Worm (Caenorhabditis elegans): ENCODE data around the gene oac-3.

DNA sequence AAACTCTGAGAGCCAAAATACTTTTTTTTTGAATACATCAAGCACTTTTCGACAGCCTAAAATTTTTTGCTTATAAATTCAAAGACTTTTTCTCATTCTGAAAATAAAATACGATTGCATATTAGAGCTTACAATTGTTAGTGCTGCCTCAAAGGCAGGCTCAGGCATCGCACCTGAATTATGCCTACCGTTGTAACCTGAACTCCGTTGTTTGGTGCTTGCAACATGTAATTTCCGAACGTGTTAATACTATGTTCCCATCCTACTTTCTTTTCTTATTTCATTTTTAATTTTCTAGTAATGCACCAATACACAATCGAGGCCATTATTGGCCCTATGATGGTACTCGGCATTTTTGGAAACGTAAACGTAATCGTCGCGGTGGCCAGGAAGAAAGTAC, 12.0 kb upstream of the oac-3 start, which contains the start of gene srsx-19:
- no peak for TF ChIP-seq jun-1 (tag; optimal IDR thresholded peaks at IDR 0.05)
- TF ChIP-seq ztf-4 (tag; optimal IDR thresholded peaks at IDR 0.05): no peak
- TF ChIP-seq fkh-2 (tag; optimal IDR thresholded peaks at IDR 0.05): no peak
- no peak for TF ChIP-seq nhr-76 (tag; optimal IDR thresholded peaks at IDR 0.05)
- no peak for TF ChIP-seq ceh-82 (tag; optimal IDR thresholded peaks at IDR 0.05)
- no peak for TF ChIP-seq nhr-77 (tag; optimal IDR thresholded peaks at IDR 0.05)
- no peak for TF ChIP-seq elt-1 (tag; optimal IDR thresholded peaks at IDR 0.05)
- TF ChIP-seq sea-2 (GFP tag; optimal IDR thresholded peaks at IDR 0.05): no peak
- no peak for TF ChIP-seq aly-2 (tag; optimal IDR thresholded peaks at IDR 0.05)
- no peak for TF ChIP-seq nhr-12 (tag; optimal IDR thresholded peaks at IDR 0.05)
- TF ChIP-seq lin-15B (tag; optimal IDR thresholded peaks at IDR 0.05): no peak
- no peak for TF ChIP-seq nhr-237 (tag; optimal IDR thresholded peaks at IDR 0.05)
- TF ChIP-seq lin-39 (tag; optimal IDR thresholded peaks at IDR 0.05): no peak

All from whole organism, L3 larva.